Worm (Caenorhabditis elegans): ENCODE results near the gene K09E3.2.

The K09E3.2 gene

ce11 chrX:17139204-17139780, 21.8 kb downstream of the K09E3.2 start (continued):
- TF ChIP-seq fkh-3 (tag; optimal IDR thresholded peaks at IDR 0.05): no peak
- no peak for TF ChIP-seq ceh-58 (GFP tag; IDR thresholded peaks at IDR 0.05)
- TF ChIP-seq Y95B8A.8 (GFP tag; IDR thresholded peaks at IDR 0.05): no peak

DNA sequence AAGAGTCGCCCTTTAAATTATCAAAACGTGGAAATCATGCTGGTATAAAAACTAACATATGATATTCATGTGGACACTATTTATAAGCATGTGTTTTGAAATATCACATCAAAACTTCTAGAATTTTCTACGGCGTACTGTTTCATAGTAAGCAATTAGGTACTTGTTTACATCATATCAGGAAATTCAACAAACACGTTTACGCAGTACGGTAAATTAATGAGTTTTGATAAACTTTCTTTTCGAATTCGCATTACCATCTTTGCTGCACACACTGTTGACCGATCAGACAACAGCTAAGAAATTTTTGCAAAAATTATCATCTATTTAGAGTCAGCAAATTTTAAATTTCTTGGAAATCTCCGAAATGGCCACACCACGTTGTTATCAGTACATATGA, 23.0 kb downstream of the K09E3.2 start:
- TF ChIP-seq him-1 (tag; optimal IDR thresholded peaks at IDR 0.05): no peak
- peak; percentile 16 for TF ChIP-seq nhr-80 (tag; optimal IDR thresholded peaks at IDR 0.05)

DNA sequence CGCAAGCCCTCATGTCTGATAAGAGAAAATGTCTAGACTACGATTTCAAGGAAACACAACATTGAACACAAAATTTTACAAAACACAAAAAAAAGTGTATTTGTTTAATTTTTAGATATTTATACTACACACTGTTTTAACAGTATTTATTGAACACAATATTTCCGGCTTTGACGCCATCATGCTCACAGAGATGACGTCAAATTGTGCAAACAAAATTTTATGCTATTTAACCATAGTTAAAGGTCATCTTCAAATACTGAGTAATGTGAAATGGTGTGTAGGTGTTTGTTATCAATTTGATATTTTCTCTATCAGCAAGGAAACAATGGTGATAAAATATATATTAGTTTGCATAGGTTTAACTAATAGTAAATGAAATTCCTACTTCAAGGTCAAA, 29.1 kb downstream of the K09E3.2 start:
- TF ChIP-seq cebp-1 (GFP tag; IDR thresholded peaks at IDR 0.05) (no peak), cebp-1 (tag; optimal IDR thresholded peaks at IDR 0.05) (peak; percentile 44), ztf-28 (GFP tag; IDR thresholded peaks at IDR 0.05) (no peak), F39B2.1 (GFP tag; IDR thresholded peaks at IDR 0.05) (no peak), nhr-80 (tag; optimal IDR thresholded peaks at IDR 0.05) (peak; percentile 50), B0035.1 (tag; optimal IDR thresholded peaks at IDR 0.05) (no peak), pbrm-1 (GFP tag; IDR thresholded peaks at IDR 0.05) (no peak), sea-2 (GFP tag; IDR thresholded peaks at IDR 0.05) (no peak), athp-1 (tag; optimal IDR thresholded peaks at IDR 0.05) (no peak), ceh-79 (tag; optimal IDR thresholded peaks at IDR 0.05) (no peak), Y53F4B.3 (GFP tag; IDR thresholded peaks at IDR 0.05) (no peak), ztf-18 (tag; optimal IDR thresholded peaks at IDR 0.05) (no peak), ztf-26 (tag; optimal IDR thresholded peaks at IDR 0.05) (no peak), Y56A3A.18 (GFP tag; IDR thresholded peaks at IDR 0.05) (no peak)

DNA sequence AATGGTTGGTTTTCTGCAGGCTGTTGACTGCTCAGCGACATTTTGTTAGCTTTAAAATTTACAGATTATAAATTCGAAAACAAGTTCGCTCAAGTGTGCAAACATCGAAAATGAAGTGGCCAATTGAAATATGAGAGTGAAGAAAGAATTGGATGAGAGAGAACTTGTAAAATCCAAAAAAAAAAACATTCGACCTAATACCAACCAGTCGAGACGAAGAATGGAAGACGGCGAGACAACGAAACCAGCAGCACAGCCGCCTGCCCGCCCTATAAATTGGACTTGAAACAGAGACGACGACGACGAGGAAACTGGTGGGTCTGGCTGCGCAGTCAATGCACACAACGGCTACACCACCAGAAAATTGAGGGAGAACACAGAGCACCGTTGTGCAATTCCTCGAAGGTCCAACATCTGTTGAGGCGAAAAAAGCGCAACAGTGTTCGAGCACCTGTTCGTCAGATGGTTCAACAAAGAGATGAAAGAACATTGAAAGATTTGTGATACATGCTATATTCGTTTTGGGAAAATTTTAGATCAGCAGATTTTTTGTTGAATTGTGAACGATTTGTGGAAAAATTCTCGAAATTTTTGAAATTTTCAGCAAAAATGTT, 32.5 kb downstream of the K09E3.2 start, which contains the start of gene T23C6.4:
TSS of gene T23C6.4 (minus strand) at position 51 of the 614 bp plus-strand sequence.
- TF ChIP-seq dpl-1 (GFP tag; optimal IDR thresholded peaks at IDR 0.05): no peak
- no peak for TF ChIP-seq ekl-4 (GFP tag; IDR thresholded peaks at IDR 0.05)
- TF ChIP-seq snpc-3.4 (tag; optimal IDR thresholded peaks at IDR 0.05): no peak
- TF ChIP-seq hsf-1 (GFP tag; IDR thresholded peaks at IDR 0.05): no peak
- no peak for TF ChIP-seq B0261.1 (tag; optimal IDR thresholded peaks at IDR 0.05)
- no peak for TF ChIP-seq T07F8.4 (tag; optimal IDR thresholded peaks at IDR 0.05)
- no peak for TF ChIP-seq pha-4 (tag; optimal IDR thresholded peaks at IDR 0.05)
- no peak for TF ChIP-seq nfya-1 (tag; optimal IDR thresholded peaks at IDR 0.05; ENCODE audit: borderline replicate concordance, insufficient read depth)
- no peak for TF ChIP-seq lag-1 (GFP tag; IDR thresholded peaks at IDR 0.05)
- no peak for TF ChIP-seq attf-6 (GFP tag; IDR thresholded peaks at IDR 0.05)
- no peak for TF ChIP-seq F33H1.4 (GFP tag; IDR thresholded peaks at IDR 0.05)
- TF ChIP-seq F10E7.11 (tag; optimal IDR thresholded peaks at IDR 0.05): no peak

DNA sequence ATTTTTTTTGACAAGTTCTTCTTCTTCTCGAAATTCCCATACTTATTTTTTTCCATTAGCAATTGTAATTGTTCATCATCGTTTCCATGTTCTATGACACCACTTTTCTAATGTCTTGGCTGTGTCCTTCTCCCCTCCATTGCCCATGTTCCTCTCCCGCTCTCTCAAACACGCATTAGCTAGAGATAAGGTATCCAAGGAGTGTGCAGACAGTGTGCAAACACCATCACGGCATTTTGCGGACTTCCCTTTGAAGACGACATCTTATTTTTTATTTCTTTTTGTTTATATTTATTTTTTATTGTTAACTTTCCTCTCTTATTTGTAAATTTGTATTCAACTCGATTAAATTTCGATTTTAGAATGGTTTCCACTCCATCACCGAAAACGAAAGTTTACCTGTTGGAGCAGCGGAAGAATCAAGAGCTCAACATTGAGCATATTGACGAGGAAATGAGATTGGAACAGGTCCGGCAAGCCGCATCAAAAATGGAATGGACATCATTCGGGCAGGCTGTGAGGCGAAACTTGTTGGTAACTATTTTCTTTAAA, 33.8 kb downstream of the K09E3.2 start, which contains the start of gene mdt-1.2:
TSS of gene mdt-1.2 (plus strand) at position 363 of the 552 bp plus-strand sequence.
- TF ChIP-seq ztf-3 (GFP tag; optimal IDR thresholded peaks at IDR 0.05) (no peak), hsf-1 (GFP tag; IDR thresholded peaks at IDR 0.05) (no peak), madf-3 (GFP tag; IDR thresholded peaks at IDR 0.05) (no peak), ZK185.1 (tag; optimal IDR thresholded peaks at IDR 0.05; ENCODE audit: poor library complexity, severe bottlenecking) (peak; percentile 60), lin-35 (GFP tag; optimal IDR thresholded peaks at IDR 0.05) (peak in 1 of 3 experiments; percentile 54), fkh-3 (tag; optimal IDR thresholded peaks at IDR 0.05) (no peak), sdz-38 (tag; optimal IDR thresholded peaks at IDR 0.05) (no peak), lin-54 (GFP tag; optimal IDR thresholded peaks at IDR 0.05) (no peak), snpc-3.4 (tag; optimal IDR thresholded peaks at IDR 0.05) (no peak), cebp-1 (GFP tag; IDR thresholded peaks at IDR 0.05) (no peak), cebp-1 (tag; optimal IDR thresholded peaks at IDR 0.05) (no peak), mxl-1 (tag; optimal IDR thresholded peaks at IDR 0.05) (no peak), bed-1 (GFP tag; IDR thresholded peaks at IDR 0.05) (no peak), lin-40 (tag; optimal IDR thresholded peaks at IDR 0.05) (peak; percentile 74), athp-1 (tag; optimal IDR thresholded peaks at IDR 0.05) (no peak), F57C9.4 (tag; optimal IDR thresholded peaks at IDR 0.05) (no peak), ztf-6 (GFP tag; IDR thresholded peaks at IDR 0.05) (no peak), F55B11.4 (tag; optimal IDR thresholded peaks at IDR 0.05; ENCODE audit: borderline replicate concordance, insufficient read depth) (no peak)

Measured in whole organism, young adult.